Worm (Caenorhabditis elegans) whole organism, L2 larva: ENCODE measurements around the gene F59B2.3.

ENCODE experiments used
- C34F6.9 ChIP-seq: fragments of 150-350 bp; optimal IDR thresholded peaks from 2 replicates; lab custom pipeline; 2014; ENCODE audit warnings: missing biosample characterization, missing genetic modification characterization
- F13H6.1 ChIP-seq: sonication (generic microtip); optimal IDR thresholded peaks from 2 replicates; lab custom pipeline; 2016; ENCODE audit warnings: missing genetic modification characterization, missing compliant biosample characterization
- R02D3.7 ChIP-seq: fragments of 150-350 bp; optimal IDR thresholded peaks from 2 replicates; lab custom pipeline; 2014; ENCODE audit warnings: missing biosample characterization, missing genetic modification characterization
- Y55F3AM.14 ChIP-seq: fragments of 200-800 bp; sonication (Bioruptor generic); optimal IDR thresholded peaks from 2 replicates; lab custom pipeline; 2018; ENCODE audit warnings: mild to moderate bottlenecking, missing genetic modification characterization, missing compliant biosample characterization
- ZK546.5 ChIP-seq: sonication (generic microtip); optimal IDR thresholded peaks from 2 replicates; lab custom pipeline; 2017; ENCODE audit warnings: missing biosample characterization, missing genetic modification characterization
- alr-1 ChIP-seq: fragments of 150-350 bp; optimal IDR thresholded peaks from 2 replicates; lab custom pipeline; 2014; ENCODE audit warnings: missing biosample characterization, missing genetic modification characterization
- blmp-1 ChIP-seq: sonication (generic microtip); optimal IDR thresholded peaks from 2 replicates; lab custom pipeline; 2017; ENCODE audit warnings: missing genetic modification characterization, mild to moderate bottlenecking, missing compliant biosample characterization, antibody characterized with exemption, moderate library complexity; ENCODE audit not compliant: insufficient read depth
- ceh-82 ChIP-seq: fragments of 150-350 bp; optimal IDR thresholded peaks from 2 replicates; lab custom pipeline; 2014; ENCODE audit warnings: missing biosample characterization, missing genetic modification characterization
- crh-2 ChIP-seq: sonication (generic microtip); optimal IDR thresholded peaks from 2 replicates; lab custom pipeline; 2017; ENCODE audit warnings: missing biosample characterization, missing genetic modification characterization
- dmd-4 ChIP-seq: sonication (generic microtip); optimal IDR thresholded peaks from 2 replicates; lab custom pipeline; 2017; ENCODE audit warnings: missing biosample characterization, missing genetic modification characterization
- elt-1 ChIP-seq: fragments of 150-350 bp; optimal IDR thresholded peaks from 2 replicates; lab custom pipeline; 2014; ENCODE audit warnings: missing biosample characterization, missing genetic modification characterization
- fos-1 ChIP-seq: fragments of 150-350 bp; optimal IDR thresholded peaks from 2 replicates; lab custom pipeline; 2014; ENCODE audit warnings: missing biosample characterization, missing genetic modification characterization
- gmeb-1 ChIP-seq: fragments of 150-350 bp; optimal IDR thresholded peaks from 2 replicates; lab custom pipeline; 2014; ENCODE audit warnings: missing biosample characterization, missing genetic modification characterization
- lin-13 ChIP-seq: fragments of 150-350 bp; optimal IDR thresholded peaks from 2 replicates; lab custom pipeline; 2014; ENCODE audit warnings: missing biosample characterization, missing genetic modification reagents, missing genetic modification characterization
- lsy-2 ChIP-seq, 2 experiments: fragments of 150-350 bp in 1 of 2; sonication (generic microtip) in 1 of 2; optimal IDR thresholded peaks; 2 replicates each; lab custom pipeline; 2014 to 2017; ENCODE audit warnings: missing biosample characterization in 2 of 2, missing genetic modification characterization in 2 of 2
- mab-5 ChIP-seq: fragments of 150-350 bp; optimal IDR thresholded peaks from 2 replicates; lab custom pipeline; 2014; ENCODE audit warnings: missing biosample characterization, missing genetic modification characterization
- mbf-1 ChIP-seq: sonication (generic microtip); optimal IDR thresholded peaks from 2 replicates; lab custom pipeline; 2017; ENCODE audit warnings: missing biosample characterization, missing genetic modification characterization
- nhr-10 ChIP-seq: sonication (generic microtip); optimal IDR thresholded peaks from 2 replicates; lab custom pipeline; 2017; ENCODE audit warnings: missing biosample characterization, missing genetic modification characterization
- nhr-11 ChIP-seq: fragments of 150-350 bp; optimal IDR thresholded peaks from 2 replicates; lab custom pipeline; 2014; ENCODE audit warnings: missing biosample characterization, missing genetic modification characterization
- nhr-12 ChIP-seq: fragments of 150-350 bp; optimal IDR thresholded peaks from 2 replicates; lab custom pipeline; 2014; ENCODE audit warnings: missing biosample characterization, missing genetic modification characterization
- nhr-129 ChIP-seq: fragments of 150-350 bp; optimal IDR thresholded peaks from 2 replicates; lab custom pipeline; 2014; ENCODE audit warnings: missing biosample characterization, missing genetic modification characterization
- nhr-23 ChIP-seq: fragments of 150-350 bp; optimal IDR thresholded peaks from 2 replicates; lab custom pipeline; 2014; ENCODE audit warnings: missing biosample characterization, missing genetic modification reagents, missing genetic modification characterization
- nhr-237 ChIP-seq: fragments of 150-350 bp; optimal IDR thresholded peaks from 2 replicates; lab custom pipeline; 2014; ENCODE audit warnings: missing biosample characterization, missing genetic modification characterization
- nhr-25 ChIP-seq: fragments of 150-350 bp; sonication (generic microtip); optimal IDR thresholded peaks from 3 replicates; lab custom pipeline; 2014; ENCODE audit warnings: missing biosample characterization, missing genetic modification characterization
- nhr-6 ChIP-seq: fragments of 150-350 bp; optimal IDR thresholded peaks from 2 replicates; lab custom pipeline; 2014; ENCODE audit warnings: missing biosample characterization, missing genetic modification characterization
- nhr-77 ChIP-seq: fragments of 150-350 bp; optimal IDR thresholded peaks from 2 replicates; lab custom pipeline; 2014; ENCODE audit warnings: missing biosample characterization, missing genetic modification characterization
- sem-4 ChIP-seq: fragments of 150-350 bp; optimal IDR thresholded peaks from 2 replicates; lab custom pipeline; 2014; ENCODE audit warnings: missing biosample characterization, missing genetic modification reagents, missing genetic modification characterization
- skn-1 ChIP-seq: sonication (generic microtip); optimal IDR thresholded peaks from 2 replicates; lab custom pipeline; 2017; ENCODE audit warnings: missing biosample characterization, missing genetic modification characterization
- sma-3 ChIP-seq: sonication (generic microtip); optimal IDR thresholded peaks from 2 replicates; lab custom pipeline; 2016; ENCODE audit warnings: missing genetic modification reagents, missing genetic modification characterization, missing compliant biosample characterization
- snpc-4 ChIP-seq: fragments of 150-350 bp; optimal IDR thresholded peaks from 2 replicates; lab custom pipeline; 2014; ENCODE audit warnings: missing biosample characterization, missing genetic modification characterization
- unc-55 ChIP-seq: fragments of 150-350 bp; sonication (generic microtip); optimal IDR thresholded peaks from 3 replicates; lab custom pipeline; 2014; ENCODE audit warnings: missing biosample characterization, missing genetic modification reagents, missing genetic modification characterization
- unc-62 ChIP-seq: fragments of 150-350 bp; optimal IDR thresholded peaks from 2 replicates; lab custom pipeline; 2014; ENCODE audit warnings: missing biosample characterization, missing genetic modification reagents, missing genetic modification characterization
- zag-1 ChIP-seq: fragments of 150-350 bp; optimal IDR thresholded peaks from 2 replicates; lab custom pipeline; 2014; ENCODE audit warnings: missing biosample characterization, missing genetic modification characterization
- ztf-1 ChIP-seq: fragments of 200-800 bp; sonication (Bioruptor generic); conservative IDR thresholded peaks from 2 replicates; pipeline ENCODE4 v1.3.6; 2022; ENCODE audit warnings: missing genetic modification characterization, missing compliant biosample characterization
- ztf-11 ChIP-seq: sonication (generic microtip); optimal IDR thresholded peaks from 2 replicates; lab custom pipeline; 2017; ENCODE audit warnings: missing biosample characterization, missing genetic modification characterization
- ztf-4 ChIP-seq: fragments of 150-350 bp; optimal IDR thresholded peaks from 2 replicates; lab custom pipeline; 2014; ENCODE audit warnings: missing biosample characterization, missing genetic modification characterization

F59B2.3 gene

DNA sequence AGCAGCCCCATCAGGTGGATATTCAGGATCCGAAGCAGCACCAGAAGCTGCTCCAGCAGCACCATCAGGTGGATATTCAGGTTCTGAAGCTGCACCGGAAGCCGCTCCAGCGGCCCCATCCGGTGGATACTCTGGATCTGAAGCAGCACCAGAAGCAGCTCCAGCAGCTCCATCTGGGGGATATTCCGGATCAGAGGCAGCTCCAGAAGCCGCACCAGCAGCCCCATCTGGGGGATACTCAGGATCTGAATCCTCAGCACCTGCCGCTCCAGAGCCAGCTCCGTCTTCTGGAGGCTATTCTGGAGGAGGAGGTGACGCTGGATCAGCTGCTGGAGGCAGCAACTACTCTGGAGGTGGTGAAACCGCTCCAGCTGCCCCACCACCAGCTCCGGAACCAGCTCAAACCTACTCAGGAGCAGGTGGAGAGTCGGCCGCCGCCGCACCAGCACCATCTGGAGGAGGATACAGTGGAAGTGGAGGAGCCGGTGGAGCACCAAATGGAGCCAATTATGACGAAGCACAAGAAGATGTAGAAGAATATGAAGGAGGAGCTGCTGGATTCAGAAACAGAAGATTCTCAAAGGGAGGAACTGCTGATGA, 34.8 kb downstream of the F59B2.3 start:
- no peak for TF ChIP-seq fos-1 (tag; lab: Kevin White, UChicago)
- TF ChIP-seq nhr-10: no peak
- TF ChIP-seq blmp-1: no peak

- TF ChIP-seq ztf-4 (tag; lab: Kevin White, UChicago) (no peak), nhr-11 (no peak), fos-1 (tag; lab: Kevin White, UChicago) (no peak), skn-1 (tag; lab: Kevin White, UChicago) (no peak), zag-1 (tag; lab: Kevin White, UChicago) (no peak), mbf-1 (no peak), blmp-1 (no peak), nhr-77 (tag; lab: Kevin White, UChicago) (no peak), F13H6.1 (tag; lab: Kevin White, UChicago) (no peak), sma-3 (no peak), ceh-82 (no peak), lsy-2 (tag; optimal IDR thresholded peaks at IDR 0.05; lab: Kevin White, UChicago) (no peak), nhr-237 (tag; lab: Kevin White, UChicago) (no peak), ztf-11 (tag; lab: Kevin White, UChicago) (no peak), sem-4 (tag; lab: Kevin White, UChicago) (no peak), Y55F3AM.14 (GFP tag; lab: Kevin White, UChicago) (no peak), nhr-6 (no peak), snpc-4 (tag; lab: Kevin White, UChicago) (no peak), alr-1 (no peak)
- TF ChIP-seq, all 48 proteins: peak for 0
Measured at ce11 chrIII:8962475-8962874, 37.1 kb downstream of the F59B2.3 start.

DNA sequence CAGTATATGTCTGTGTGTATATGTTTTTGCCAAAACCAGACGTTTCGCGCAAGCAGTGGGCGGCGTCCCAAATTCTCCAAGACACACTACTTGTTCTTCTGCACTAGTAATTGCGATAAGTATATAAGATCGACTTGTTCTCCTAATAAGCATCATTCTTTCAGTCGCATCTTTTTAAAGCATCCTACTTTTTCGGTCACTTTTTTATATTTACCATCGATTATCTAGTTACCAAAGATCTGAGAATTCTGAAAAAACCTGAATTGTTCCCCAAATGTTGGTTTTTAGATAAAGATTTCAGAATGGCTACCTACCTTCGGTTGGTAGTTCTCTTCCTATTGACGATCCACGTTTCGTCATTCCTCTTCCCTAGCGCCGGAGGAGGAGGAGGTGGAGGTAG, 37.6 kb downstream of the F59B2.3 start, which contains the start of gene grl-25:
Gene grl-25, plus strand, starts transcription at position 301 of the 400 bp plus-strand sequence.
- TF ChIP-seq nhr-237 (tag; lab: Kevin White, UChicago): no peak
- TF ChIP-seq lin-13 (GFP tag; lab: Kevin White, UChicago): no peak
- no peak for TF ChIP-seq nhr-129
- TF ChIP-seq crh-2 (tag; lab: Kevin White, UChicago): no peak
- TF ChIP-seq ztf-4 (tag; lab: Kevin White, UChicago): no peak
- TF ChIP-seq C34F6.9 (tag; lab: Kevin White, UChicago): no peak
- no peak for TF ChIP-seq elt-1 (tag; lab: Kevin White, UChicago)
- no peak for TF ChIP-seq unc-55 (GFP tag; lab: Kevin White, UChicago)

DNA sequence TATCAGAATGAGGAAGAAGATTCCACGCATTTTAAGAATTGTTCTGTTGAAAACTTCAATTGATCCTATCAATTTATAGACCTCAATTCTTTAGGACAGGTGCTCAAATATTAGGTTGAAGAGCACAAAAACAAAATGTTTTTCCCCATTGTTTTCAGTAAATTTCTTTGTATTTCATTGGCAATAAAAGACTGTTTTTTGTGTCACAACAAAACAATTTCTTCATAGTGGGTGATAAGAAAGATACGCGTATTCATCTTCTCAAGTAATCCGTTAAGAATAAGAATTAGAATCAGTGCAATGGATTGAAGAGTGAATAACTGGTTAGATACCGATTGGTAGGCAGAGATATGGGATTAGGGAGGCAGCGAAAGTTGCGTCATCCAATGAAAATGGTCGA, 38.9 kb downstream of the F59B2.3 start, which contains the start of gene ZK643.6:
Gene ZK643.6, minus strand, starts transcription at position 101 of the 400 bp plus-strand sequence.
- TF ChIP-seq ztf-1 (GFP tag; lab: Robert Waterston, UW) (no peak), unc-62 (GFP tag; lab: Kevin White, UChicago) (no peak), R02D3.7 (no peak), ztf-4 (tag; lab: Kevin White, UChicago) (no peak), lin-13 (GFP tag; lab: Kevin White, UChicago) (no peak), crh-2 (tag; lab: Kevin White, UChicago) (no peak), gmeb-1 (tag; lab: Kevin White, UChicago) (no peak), nhr-23 (tag; lab: Kevin White, UChicago) (no peak), sem-4 (tag; lab: Kevin White, UChicago) (no peak), zag-1 (tag; lab: Kevin White, UChicago) (no peak), unc-55 (GFP tag; lab: Kevin White, UChicago) (no peak), blmp-1 (no peak), mab-5 (tag; lab: Kevin White, UChicago) (no peak), ztf-11 (tag; lab: Kevin White, UChicago) (no peak), nhr-25 (no peak), ZK546.5 (tag; lab: Kevin White, UChicago) (no peak), nhr-12 (tag; lab: Kevin White, UChicago) (no peak), elt-1 (tag; lab: Kevin White, UChicago) (no peak), dmd-4 (no peak), lsy-2 (tag; optimal IDR thresholded peaks at IDR 0.05; lab: Kevin White, UChicago) (no peak)
